Worm (Caenorhabditis elegans): ENCODE measurements around the gene F01E11.3.

F01E11.3 gene

ce11 chrX:7005919-7006318 is 38.8 kb downstream of the F01E11.3 start:
- no peak for TF ChIP-seq odd-2 (tag; optimal IDR thresholded peaks at IDR 0.05)
- no peak for TF ChIP-seq pros-1 (tag; optimal IDR thresholded peaks at IDR 0.05)
- no peak for TF ChIP-seq hlh-8 (tag; optimal IDR thresholded peaks at IDR 0.05)
- TF ChIP-seq ceh-14 (tag; optimal IDR thresholded peaks at IDR 0.05) = no peak
- TF ChIP-seq syd-9 (tag; optimal IDR thresholded peaks at IDR 0.05) = no peak
- TF ChIP-seq ceh-19 (GFP tag; optimal IDR thresholded peaks at IDR 0.05) = no peak
- no peak for TF ChIP-seq unc-55 (GFP tag; optimal IDR thresholded peaks at IDR 0.05)
- no peak for TF ChIP-seq eyg-1 (tag; optimal IDR thresholded peaks at IDR 0.05)
- TF ChIP-seq tbx-7 (tag; optimal IDR thresholded peaks at IDR 0.05) = no peak
- no peak for TF ChIP-seq unc-3 (GFP tag; conservative IDR thresholded peaks at IDR 0.05)
- TF ChIP-seq unc-3 (tag; optimal IDR thresholded peaks at IDR 0.05) = no peak
- TF ChIP-seq sdc-2 (tag; optimal IDR thresholded peaks at IDR 0.05) = no peak
- TF ChIP-seq ceh-31 (tag; optimal IDR thresholded peaks at IDR 0.05) = no peak
- no peak for TF ChIP-seq ceh-24 (tag; optimal IDR thresholded peaks at IDR 0.05)
- TF ChIP-seq gmeb-2 (tag; optimal IDR thresholded peaks at IDR 0.05) = no peak
- TF ChIP-seq che-1 (tag; optimal IDR thresholded peaks at IDR 0.05) = no peak
- no peak for TF ChIP-seq elt-2 (tag; optimal IDR thresholded peaks at IDR 0.05)

ce11 chrX:7019733-7020132 is 52.6 kb downstream of the F01E11.3 start, which contains the start of gene cah-5:
Gene cah-5 (plus strand): TSS chrX:7020033.
- no peak for TF ChIP-seq fax-1 (tag; optimal IDR thresholded peaks at IDR 0.05)
- TF ChIP-seq hlh-6 (tag; optimal IDR thresholded peaks at IDR 0.05) = no peak
- TF ChIP-seq unc-42 (tag; optimal IDR thresholded peaks at IDR 0.05) = no peak
- TF ChIP-seq ttx-3 (tag; optimal IDR thresholded peaks at IDR 0.05) = no peak
- TF ChIP-seq ets-4 (tag; optimal IDR thresholded peaks at IDR 0.05) = no peak
- TF ChIP-seq hlh-8 (tag; optimal IDR thresholded peaks at IDR 0.05) = no peak
- TF ChIP-seq mec-3 (tag; optimal IDR thresholded peaks at IDR 0.05; ENCODE audit: borderline replicate concordance) = no peak
- TF ChIP-seq zip-5 (tag; optimal IDR thresholded peaks at IDR 0.05) = no peak

DNA sequence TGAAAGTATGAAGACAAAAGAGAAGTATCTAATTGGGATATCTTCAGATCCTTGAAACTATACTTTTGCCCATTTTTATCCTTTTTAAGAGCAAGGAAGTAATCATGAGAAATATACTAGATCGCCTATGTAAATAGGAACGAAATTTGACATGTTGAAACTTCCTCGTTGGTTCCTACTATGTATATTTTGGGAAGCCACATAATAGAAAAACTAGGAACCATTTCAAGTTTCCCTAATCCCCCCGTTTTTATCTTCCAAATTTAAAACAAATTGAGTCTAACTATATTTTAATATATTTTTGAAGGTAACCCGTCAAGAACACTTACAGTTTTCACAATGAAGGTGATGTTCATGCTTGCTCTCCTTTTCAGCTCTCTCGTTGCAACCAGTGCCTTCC is 61.7 kb downstream of the F01E11.3 start, which contains the start of gene flp-26:
Gene flp-26, plus strand, starts transcription at position 301 of the 400 bp plus-strand sequence.
- TF ChIP-seq syd-9 (tag; optimal IDR thresholded peaks at IDR 0.05) = no peak
- TF ChIP-seq K09A11.1 (tag; optimal IDR thresholded peaks at IDR 0.05; ENCODE audit: insufficient read depth) = no peak
- TF ChIP-seq ztf-16 (tag; optimal IDR thresholded peaks at IDR 0.05) = no peak
- no peak for TF ChIP-seq pag-3 (tag; optimal IDR thresholded peaks at IDR 0.05; ENCODE audit: borderline replicate concordance)
- TF ChIP-seq ets-4 (tag; optimal IDR thresholded peaks at IDR 0.05) = no peak
- no peak for TF ChIP-seq pat-9 (tag; optimal IDR thresholded peaks at IDR 0.05)
- no peak for TF ChIP-seq odd-2 (tag; optimal IDR thresholded peaks at IDR 0.05)
- no peak for TF ChIP-seq lin-11 (tag; optimal IDR thresholded peaks at IDR 0.05)
- no peak for TF ChIP-seq ceh-45 (GFP tag; IDR thresholded peaks at IDR 0.05)
- no peak for TF ChIP-seq ceh-24 (tag; optimal IDR thresholded peaks at IDR 0.05)
- TF ChIP-seq ahr-1 (tag; optimal IDR thresholded peaks at IDR 0.05) = no peak
- no peak for TF ChIP-seq pqm-1 (tag; optimal IDR thresholded peaks at IDR 0.05)
- TF ChIP-seq rnt-1 (tag; optimal IDR thresholded peaks at IDR 0.05) = no peak
- TF ChIP-seq nhr-11 (tag; optimal IDR thresholded peaks at IDR 0.05) = no peak
- no peak for TF ChIP-seq sox-2 (GFP tag; IDR thresholded peaks at IDR 0.05)
- TF ChIP-seq ceh-30 (tag; optimal IDR thresholded peaks at IDR 0.05) = no peak
- no peak for TF ChIP-seq ceh-48 (tag; optimal IDR thresholded peaks at IDR 0.05)
- TF ChIP-seq sox-4 (tag; optimal IDR thresholded peaks at IDR 0.05) = no peak
- no peak for TF ChIP-seq pros-1 (tag; optimal IDR thresholded peaks at IDR 0.05)
- no peak for TF ChIP-seq nhr-232 (tag; optimal IDR thresholded peaks at IDR 0.05)
